Worm (Caenorhabditis elegans) whole organism, L1 larva: Measurements from ENCODE around the gene W03F9.9.

Experiments used
- C34B4.2 ChIP-seq: sonication (generic microtip); optimal IDR thresholded peaks from 2 replicates; lab custom pipeline; 2017; ENCODE audit warnings: mild to moderate bottlenecking, missing genetic modification characterization, missing compliant biosample characterization
- egl-27 ChIP-seq, 2 experiments: fragments of 150-350 bp in 1 of 2; sonication (generic microtip); optimal IDR thresholded peaks; 3 replicates each; lab custom pipeline; 2017 to 2018; ENCODE audit warnings: missing biosample characterization in 2 of 2, missing genetic modification characterization in 2 of 2, missing genetic modification reagents in 2 of 2
- lin-39 ChIP-seq: fragments of 150-350 bp; optimal IDR thresholded peaks from 2 replicates; lab custom pipeline; 2014; ENCODE audit warnings: missing biosample characterization, missing genetic modification reagents, missing genetic modification characterization
- lir-3 ChIP-seq: sonication (generic microtip); optimal IDR thresholded peaks from 2 replicates; lab custom pipeline; 2016; ENCODE audit warnings: mild to moderate bottlenecking, missing genetic modification characterization, moderate library complexity, missing compliant biosample characterization; ENCODE audit not compliant: poor library complexity
- lsy-2 ChIP-seq, 2 experiments: fragments of 150-350 bp; optimal IDR thresholded peaks; 2 replicates each; lab custom pipeline; 2014; ENCODE audit warnings: missing biosample characterization in 2 of 2, missing genetic modification characterization in 2 of 2
- nhr-11 ChIP-seq: fragments of 150-350 bp; optimal IDR thresholded peaks from 2 replicates; lab custom pipeline; 2014; ENCODE audit warnings: missing biosample characterization, missing genetic modification characterization
- unc-30 ChIP-seq: sonication (generic microtip); optimal IDR thresholded peaks from 2 replicates; lab custom pipeline; 2017; ENCODE audit warnings: missing biosample characterization, missing genetic modification characterization
- zag-1 ChIP-seq: fragments of 150-350 bp; optimal IDR thresholded peaks from 2 replicates; lab custom pipeline; 2014; ENCODE audit warnings: missing biosample characterization, missing genetic modification characterization
- ztf-4 ChIP-seq: fragments of 150-350 bp; optimal IDR thresholded peaks from 2 replicates; lab custom pipeline; 2014; ENCODE audit warnings: missing biosample characterization, missing genetic modification characterization

DNA sequence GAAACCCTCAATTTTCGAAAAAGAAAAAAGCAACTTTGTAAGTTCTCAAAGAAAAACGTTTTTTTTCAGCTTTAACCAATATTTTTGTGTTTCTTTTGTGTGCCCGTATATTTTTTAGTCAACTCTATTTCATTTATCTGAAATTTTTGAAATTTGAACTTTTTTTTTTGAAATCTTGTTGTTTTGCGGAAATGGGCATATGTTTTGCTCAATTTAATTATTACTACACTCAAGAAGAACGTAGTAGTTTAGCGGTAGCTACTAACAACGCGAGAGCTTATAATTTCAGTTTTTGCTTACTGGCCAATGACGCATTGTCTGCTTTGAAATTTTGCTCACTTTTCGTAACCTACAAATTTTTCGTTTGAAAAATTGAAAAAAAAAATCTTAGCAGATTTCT, 6.1 kb downstream of the W03F9.9 start, which contains the start of gene srh-82:
- TF ChIP-seq lir-3 (tag; lab: Kevin White, UChicago) (no peak), lsy-2 (tag; optimal IDR thresholded peaks at IDR 0.05; lab: Kevin White, UChicago) (no peak), ztf-4 (no peak), unc-30 (no peak), lin-39 (tag; lab: Kevin White, UChicago) (no peak), zag-1 (tag; lab: Kevin White, UChicago) (no peak), egl-27 (tag; optimal IDR thresholded peaks at IDR 0.05; lab: Kevin White, UChicago) (no peak), C34B4.2 (no peak), nhr-11 (no peak)
